Fruit fly (Drosophila melanogaster) whole organism, embryonic: ENCODE results near the gene pug.

Experiments
- Abd-B ChIP-seq: fragments of 200-800 bp; sonication (Bioruptor generic); optimal IDR thresholded peaks from 2 replicates; lab custom pipeline; 2018; ENCODE audit warnings: missing biosample characterization, mild to moderate bottlenecking, missing genetic modification characterization, moderate library complexity
- B-H2 ChIP-seq: fragments of 200-800 bp; sonication (Bioruptor generic); optimal IDR thresholded peaks from 2 replicates; lab custom pipeline; 2018; ENCODE audit warnings: missing biosample characterization, mild to moderate bottlenecking, missing genetic modification characterization
- Blimp-1 ChIP-seq: fragments of 200-800 bp; sonication (Bioruptor generic); optimal IDR thresholded peaks from 3 replicates; lab custom pipeline; 2018; ENCODE audit warnings: missing biosample characterization, missing genetic modification characterization, mild to moderate bottlenecking, moderate library complexity, missing genetic modification reagents
- BtbVII ChIP-seq: fragments of 200-800 bp; sonication (Bioruptor generic); optimal IDR thresholded peaks from 3 replicates; lab custom pipeline; 2017; ENCODE audit warnings: missing biosample characterization, mild to moderate bottlenecking, missing genetic modification characterization
- CG10959 ChIP-seq: fragments of 200-800 bp; sonication (Bioruptor generic); IDR thresholded peaks from 2 replicates; pipeline ENCODE4 v1.3.6; 2022; ENCODE audit warnings: missing biosample characterization, missing genetic modification characterization
- CG11085 ChIP-seq: fragments of 200-800 bp; sonication (Bioruptor generic); IDR thresholded peaks from 2 replicates; pipeline ENCODE4 v1.3.6; 2022; ENCODE audit warnings: missing biosample characterization, missing genetic modification characterization
- CG11695 ChIP-seq: fragments of 200-800 bp; sonication (Bioruptor generic); IDR thresholded peaks from 3 replicates; pipeline ENCODE4 v1.3.6; 2022; ENCODE audit warnings: missing biosample characterization, missing genetic modification characterization
- CG12104 ChIP-seq: fragments of 200-800 bp; sonication (Bioruptor generic); optimal IDR thresholded peaks from 3 replicates; lab custom pipeline; 2016; ENCODE audit warnings: missing biosample characterization, missing genetic modification characterization
- CG12659 ChIP-seq: fragments of 200-800 bp; sonication (Bioruptor generic); optimal IDR thresholded peaks from 3 replicates; lab custom pipeline; 2017; ENCODE audit warnings: mild to moderate bottlenecking, missing biosample characterization, missing genetic modification reagents, missing genetic modification characterization
- CG13296 ChIP-seq: fragments of 200-800 bp; sonication (Bioruptor generic); optimal IDR thresholded peaks from 3 replicates; lab custom pipeline; 2018; ENCODE audit warnings: missing biosample characterization, mild to moderate bottlenecking, missing genetic modification characterization
- CG13424 ChIP-seq: fragments of 200-800 bp; sonication (Bioruptor generic); optimal IDR thresholded peaks from 2 replicates; lab custom pipeline; 2019; ENCODE audit warnings: missing biosample characterization, mild to moderate bottlenecking, missing genetic modification characterization, moderate library complexity
- CG17328 ChIP-seq: fragments of 200-800 bp; sonication (Bioruptor generic); IDR thresholded peaks from 2 replicates; pipeline ENCODE4 v1.3.6; 2022; ENCODE audit warnings: missing biosample characterization, missing genetic modification characterization
- CG34422 ChIP-seq: fragments of 200-800 bp; sonication (Bioruptor generic); IDR thresholded peaks from 3 replicates; pipeline ENCODE4 v1.3.6; 2022; ENCODE audit warnings: missing biosample characterization, missing genetic modification characterization
- CG6175 ChIP-seq: fragments of 200-800 bp; sonication (Bioruptor generic); IDR thresholded peaks from 3 replicates; pipeline ENCODE4 v1.3.6; 2022; ENCODE audit warnings: missing biosample characterization, missing genetic modification characterization
- CG6272 ChIP-seq: fragments of 200-800 bp; sonication (Bioruptor generic); IDR thresholded peaks from 2 replicates; pipeline ENCODE4 v1.3.6; 2022; ENCODE audit warnings: missing biosample characterization, missing genetic modification characterization
- CG7928 ChIP-seq: fragments of 200-800 bp; sonication (Bioruptor generic); optimal IDR thresholded peaks from 2 replicates; lab custom pipeline; 2017; ENCODE audit warnings: missing biosample characterization, mild to moderate bottlenecking, missing genetic modification characterization
- Dad ChIP-seq: fragments of 200-800 bp; sonication (Bioruptor generic); optimal IDR thresholded peaks from 3 replicates; lab custom pipeline; 2016; ENCODE audit warnings: missing biosample characterization, missing genetic modification characterization
- Deaf1 ChIP-seq: fragments of 200-800 bp; optimal IDR thresholded peaks from 3 replicates; lab custom pipeline; 2019; ENCODE audit warnings: missing biosample characterization, mild to moderate bottlenecking, missing genetic modification characterization, moderate library complexity
- Fer1 ChIP-seq: fragments of 200-800 bp; sonication (Bioruptor generic); optimal IDR thresholded peaks from 2 replicates; lab custom pipeline; 2017; ENCODE audit warnings: missing biosample characterization, mild to moderate bottlenecking, missing genetic modification characterization
- HLHmδ ChIP-seq: fragments of 200-800 bp; sonication (Bioruptor generic); optimal IDR thresholded peaks from 2 replicates; lab custom pipeline; 2018; ENCODE audit warnings: missing biosample characterization, mild to moderate bottlenecking, missing genetic modification characterization, moderate library complexity
- Hr51 ChIP-seq, 2 experiments: fragments of 200-800 bp; sonication (Bioruptor generic); optimal IDR thresholded peaks; 2 replicates in 1 of 2; 3 replicates in 1 of 2; lab custom pipeline; 2016 to 2018; ENCODE audit warnings: missing biosample characterization in 2 of 2, missing genetic modification characterization in 2 of 2, mild to moderate bottlenecking in 1 of 2, moderate library complexity in 1 of 2
- Hsf ChIP-seq: fragments of 200-800 bp; sonication (Bioruptor generic); optimal IDR thresholded peaks from 3 replicates; lab custom pipeline; 2016; ENCODE audit warnings: missing biosample characterization, missing genetic modification characterization
- NC2α ChIP-seq: fragments of 200-800 bp; sonication (Bioruptor generic); optimal IDR thresholded peaks from 2 replicates; lab custom pipeline; 2016; ENCODE audit warnings: missing biosample characterization, missing genetic modification characterization
- Ptx1 ChIP-seq: fragments of 200-800 bp; sonication (Bioruptor generic); IDR thresholded peaks from 2 replicates; pipeline ENCODE4 v1.3.6; 2022; ENCODE audit warnings: missing biosample characterization, missing genetic modification characterization
- Six4 ChIP-seq: fragments of 200-800 bp; sonication (Bioruptor generic); optimal IDR thresholded peaks from 2 replicates; lab custom pipeline; 2016; ENCODE audit warnings: missing biosample characterization, missing genetic modification characterization
- Usf ChIP-seq: fragments of 200-800 bp; sonication (Bioruptor generic); optimal IDR thresholded peaks from 2 replicates; lab custom pipeline; 2017; ENCODE audit warnings: missing genotype, missing biosample characterization, missing genetic modification characterization
- Xbp1 ChIP-seq: fragments of 200-800 bp; sonication (Bioruptor generic); optimal IDR thresholded peaks from 3 replicates; lab custom pipeline; 2016; ENCODE audit warnings: missing biosample characterization, mild to moderate bottlenecking, missing genetic modification characterization
- amos ChIP-seq: fragments of 200-800 bp; sonication (Bioruptor generic); IDR thresholded peaks from 2 replicates; pipeline ENCODE4 v1.3.6; 2022; ENCODE audit warnings: missing biosample characterization, missing genetic modification characterization; ENCODE audit not compliant: partially characterized antibody
- ara ChIP-seq: fragments of 200-800 bp; sonication (Bioruptor generic); IDR thresholded peaks from 2 replicates; pipeline ENCODE4 v1.3.6; 2022; ENCODE audit warnings: missing biosample characterization, missing genetic modification characterization
- ato ChIP-seq: fragments of 200-800 bp; sonication (Bioruptor generic); IDR thresholded peaks from 2 replicates; pipeline ENCODE4 v1.3.6; 2022; ENCODE audit warnings: missing biosample characterization, missing genetic modification characterization; ENCODE audit not compliant: partially characterized antibody
- btn ChIP-seq: fragments of 200-800 bp; sonication (Bioruptor generic); optimal IDR thresholded peaks from 2 replicates; lab custom pipeline; 2016; ENCODE audit warnings: missing biosample characterization, missing genetic modification characterization
- chn ChIP-seq: fragments of 200-800 bp; sonication (Bioruptor generic); optimal IDR thresholded peaks from 2 replicates; lab custom pipeline; 2016; ENCODE audit warnings: missing biosample characterization, missing genetic modification characterization
- ci ChIP-seq: fragments of 200-800 bp; sonication (Bioruptor generic); IDR thresholded peaks from 3 replicates; pipeline ENCODE4 v1.3.6; 2022; ENCODE audit warnings: missing biosample characterization, missing genetic modification characterization
- croc ChIP-seq: fragments of 200-800 bp; sonication (Bioruptor generic); conservative IDR thresholded peaks from 3 replicates; pipeline ENCODE4 v1.3.6; 2022; ENCODE audit warnings: missing biosample characterization, missing genetic modification characterization
- crp ChIP-seq, 2 experiments: fragments of 200-800 bp; sonication (Bioruptor generic); optimal IDR thresholded peaks; 2 replicates in 1 of 2; 3 replicates in 1 of 2; lab custom pipeline; 2017; ENCODE audit warnings: missing biosample characterization in 2 of 2, missing genetic modification characterization in 2 of 2, mild to moderate bottlenecking in 1 of 2, moderate library complexity in 1 of 2
- dmrt11E ChIP-seq: fragments of 200-800 bp; sonication (Bioruptor generic); optimal IDR thresholded peaks from 3 replicates; lab custom pipeline; 2018; ENCODE audit warnings: missing biosample characterization, mild to moderate bottlenecking, missing genetic modification characterization, moderate library complexity
- eyg ChIP-seq: fragments of 200-800 bp; sonication (Bioruptor generic); optimal IDR thresholded peaks from 3 replicates; lab custom pipeline; 2016; ENCODE audit warnings: missing biosample characterization, missing genetic modification characterization
- gcm2 ChIP-seq: fragments of 200-800 bp; sonication (Bioruptor generic); optimal IDR thresholded peaks from 2 replicates; lab custom pipeline; 2016; ENCODE audit warnings: missing biosample characterization, missing genetic modification characterization
- gt ChIP-seq: fragments of 200-800 bp; sonication (Bioruptor generic); IDR thresholded peaks from 2 replicates; pipeline ENCODE4 v1.3.6; 2022; ENCODE audit warnings: missing biosample characterization, missing genetic modification characterization
- hb ChIP-seq: fragments of 200-800 bp; sonication (Bioruptor generic); IDR thresholded peaks from 3 replicates; pipeline ENCODE4 v1.3.6; 2022; ENCODE audit warnings: missing biosample characterization, missing genetic modification characterization; ENCODE audit not compliant: partially characterized antibody
- kah ChIP-seq: fragments of 200-800 bp; sonication (Bioruptor generic); optimal IDR thresholded peaks from 2 replicates; lab custom pipeline; 2018; ENCODE audit warnings: missing biosample characterization, mild to moderate bottlenecking, missing genetic modification characterization
- klu ChIP-seq: fragments of 200-800 bp; sonication (Bioruptor generic); IDR thresholded peaks from 2 replicates; pipeline ENCODE4 v1.3.6; 2022; ENCODE audit warnings: missing biosample characterization, missing genetic modification characterization
- otp ChIP-seq: fragments of 200-800 bp; sonication (Bioruptor generic); IDR thresholded peaks from 3 replicates; pipeline ENCODE4, ENCODE4 v1.3.6; 2022; ENCODE audit warnings: missing biosample characterization, missing genetic modification characterization
- pfk ChIP-seq: fragments of 200-800 bp; sonication (Bioruptor generic); optimal IDR thresholded peaks from 2 replicates; lab custom pipeline; 2018; ENCODE audit warnings: missing biosample characterization, mild to moderate bottlenecking, missing genetic modification characterization, moderate library complexity
- rib ChIP-seq: fragments of 200-800 bp; sonication (Bioruptor generic); IDR thresholded peaks from 2 replicates; pipeline ENCODE4 v1.3.6; 2022; ENCODE audit warnings: missing biosample characterization, missing genetic modification characterization
- shn ChIP-seq: fragments of 200-800 bp; sonication (Bioruptor generic); optimal IDR thresholded peaks from 3 replicates; lab custom pipeline; 2016; ENCODE audit warnings: missing biosample characterization, missing genetic modification characterization
- stc ChIP-seq: fragments of 200-800 bp; sonication (Bioruptor generic); IDR thresholded peaks from 2 replicates; pipeline ENCODE4 v1.3.6; 2022; ENCODE audit warnings: missing biosample characterization, missing genetic modification characterization
- unpg ChIP-seq: fragments of 200-800 bp; sonication (Bioruptor generic); optimal IDR thresholded peaks from 3 replicates; lab custom pipeline; 2018; ENCODE audit warnings: missing biosample characterization, mild to moderate bottlenecking, missing genetic modification characterization, moderate library complexity
- zen2 ChIP-seq: fragments of 200-800 bp; sonication (Bioruptor generic); IDR thresholded peaks from 3 replicates; pipeline ENCODE4 v1.3.6; 2022; ENCODE audit warnings: missing biosample characterization, missing genetic modification characterization; ENCODE audit not compliant: partially characterized antibody
- zf30C ChIP-seq: fragments of 200-800 bp; sonication (Bioruptor generic); optimal IDR thresholded peaks from 3 replicates; lab custom pipeline; 2018; ENCODE audit warnings: missing biosample characterization, mild to moderate bottlenecking, missing genetic modification characterization

pug gene

DNA sequence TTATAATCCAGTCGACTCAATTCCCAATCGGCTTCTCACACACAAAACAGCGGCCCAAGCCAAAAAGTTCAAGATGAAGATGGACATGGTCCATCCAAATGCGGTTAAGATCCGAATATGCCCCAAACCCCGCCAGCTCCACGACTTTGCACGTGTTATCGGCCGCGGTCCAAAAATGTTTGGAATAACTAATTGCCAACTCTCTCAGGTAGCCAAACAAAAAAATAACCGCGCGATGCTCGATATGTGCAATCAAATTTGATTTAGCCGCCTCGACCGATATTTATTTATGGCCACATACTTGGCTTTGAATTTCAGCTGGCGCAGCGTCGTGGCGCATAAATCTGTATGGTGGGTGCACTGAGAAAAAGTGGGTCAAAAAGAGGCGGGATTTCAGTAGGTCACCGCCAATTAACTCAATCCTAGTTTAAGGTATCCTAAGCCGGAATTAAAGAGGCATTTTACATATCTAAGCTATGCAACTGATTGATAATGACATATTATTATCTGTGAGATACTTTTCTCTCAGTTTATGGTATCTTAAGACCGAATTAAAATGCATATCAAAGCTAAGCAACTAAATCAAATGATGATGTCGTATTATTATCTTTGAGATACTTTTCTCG is 47.7 kb upstream of the pug start (continued):
- TF ChIP-seq CG12659 (GFP tag; lab: Kevin White, UChicago) (no peak), klu (GFP tag; lab: Robert Waterston, UW) (no peak), crp (GFP tag; optimal IDR thresholded peaks at IDR 0.05; lab: Kevin White, UChicago) (no peak), NC2α (GFP tag; lab: Kevin White, UChicago) (no peak), Fer1 (no peak), CG6272 (GFP tag; lab: Robert Waterston, UW) (no peak), CG34422 (GFP tag; lab: Robert Waterston, UW) (peak; percentile 69; the same call in 1 of the 3 replicates), zf30C (GFP tag; lab: Kevin White, UChicago) (no peak), ato (GFP tag; lab: Robert Waterston, UW) (no peak), ci (GFP tag; lab: Robert Waterston, UW) (peak; percentile 77), CG11695 (peak; percentile 41; the same call in 1 of the 3 replicates), CG6175 (GFP tag; lab: Robert Waterston, UW) (no peak), ara (GFP tag; lab: Robert Waterston, UW) (no peak), HLHmδ (no peak), Usf (no peak), Xbp1 (GFP tag; lab: Kevin White, UChicago) (peak; percentile 63), CG11085 (GFP tag; lab: Robert Waterston, UW) (no peak), otp (GFP tag; lab: Robert Waterston, UW) (peak; percentile 58; the same call in 1 of the 3 replicates), Deaf1 (tag; lab: Kevin White, UChicago) (no peak), Blimp-1 (GFP tag; lab: Kevin White, UChicago) (peak; percentile 51), hb (GFP tag; lab: Robert Waterston, UW) (no peak), CG7928 (GFP tag; lab: Kevin White, UChicago) (no peak), chn (GFP tag; lab: Kevin White, UChicago) (peak; percentile 52), amos (GFP tag; lab: Robert Waterston, UW) (no peak), CG13296 (GFP tag; lab: Kevin White, UChicago) (no peak), Six4 (GFP tag; lab: Kevin White, UChicago) (peak; percentile 23), CG13424 (tag; lab: Kevin White, UChicago) (peak; percentile 46), gcm2 (GFP tag; lab: Kevin White, UChicago) (no peak), BtbVII (GFP tag; lab: Kevin White, UChicago) (peak; percentile 15), Dad (GFP tag; lab: Kevin White, UChicago) (peak; percentile 35), Ptx1 (GFP tag; lab: Robert Waterston, UW) (peak; percentile 78), rib (GFP tag; lab: Robert Waterston, UW) (no peak), gt (GFP tag; lab: Robert Waterston, UW) (no peak), eyg (no peak), Abd-B (peak; percentile 44), kah (GFP tag; lab: Kevin White, UChicago) (no peak), dmrt11E (tag; lab: Kevin White, UChicago) (no peak), CG12104 (GFP tag; lab: Kevin White, UChicago) (no peak), stc (GFP tag; lab: Robert Waterston, UW) (peak; percentile 51), croc (GFP tag; lab: Robert Waterston, UW) (0 out of 3 replicates have a peak, but pooled peaks have one; percentile 15), shn (GFP tag; lab: Kevin White, UChicago) (peak; percentile 36), zen2 (no peak), CG10959 (GFP tag; lab: Robert Waterston, UW) (no peak), CG17328 (GFP tag; lab: Robert Waterston, UW) (peak; percentile 69), unpg (GFP tag; lab: Kevin White, UChicago) (peak; percentile 50), btn (GFP tag; lab: Kevin White, UChicago) (peak; percentile 27), Hr51 (GFP tag; optimal IDR thresholded peaks at IDR 0.05; lab: Kevin White, UChicago) (peak in 1 of 2 experiments; percentile 78), B-H2 (no peak), pfk (GFP tag; lab: Kevin White, UChicago) (no peak), Hsf (GFP tag; lab: Kevin White, UChicago) (peak; percentile 17)
